Worm (Caenorhabditis elegans) whole organism, early embryonic: ENCODE results near the gene col-153.

Experiments used
- B0310.2 ChIP-seq: sonication (generic microtip); optimal IDR thresholded peaks from 2 replicates; lab custom pipeline; 2016; ENCODE audit warnings: mild to moderate bottlenecking, missing genetic modification characterization, missing compliant biosample characterization
- F13C5.2 ChIP-seq: sonication (generic microtip); optimal IDR thresholded peaks from 2 replicates; lab custom pipeline; 2017; ENCODE audit warnings: mild to moderate bottlenecking, missing genetic modification characterization, inconsistent platforms, missing compliant biosample characterization
- aly-1 ChIP-seq: sonication (generic microtip); optimal IDR thresholded peaks from 2 replicates; lab custom pipeline; 2016; ENCODE audit warnings: missing genetic modification characterization, missing compliant biosample characterization
- ama-1 ChIP-seq: fragments of 150-350 bp; optimal IDR thresholded peaks from 2 replicates; lab custom pipeline; 2014
- ceh-13 ChIP-seq: fragments of 200-800 bp; sonication (Bioruptor generic); optimal IDR thresholded peaks from 2 replicates; lab custom pipeline; 2018; ENCODE audit warnings: mild to moderate bottlenecking, missing genetic modification characterization, missing compliant biosample characterization
- ceh-36 ChIP-seq: sonication (generic microtip); optimal IDR thresholded peaks from 2 replicates; lab custom pipeline; 2016; ENCODE audit warnings: missing genetic modification characterization, inconsistent platforms, missing compliant biosample characterization
- ets-7 ChIP-seq: sonication (generic microtip); optimal IDR thresholded peaks from 2 replicates; lab custom pipeline; 2016; ENCODE audit warnings: missing genotype, missing genetic modification characterization, missing compliant biosample characterization
- flt-1 ChIP-seq: fragments of 200-800 bp; sonication (Bioruptor generic); IDR thresholded peaks from 2 replicates; pipeline ENCODE4 v1.3.6; 2022; ENCODE audit warnings: missing genetic modification characterization, missing compliant biosample characterization
- hmbx-1 ChIP-seq: sonication (generic microtip); optimal IDR thresholded peaks from 2 replicates; lab custom pipeline; 2016; ENCODE audit warnings: mild to moderate bottlenecking, missing genetic modification characterization, missing compliant biosample characterization
- hmg-4 ChIP-seq: fragments of 200-800 bp; sonication (Bioruptor generic); optimal IDR thresholded peaks from 2 replicates; lab custom pipeline; 2018; ENCODE audit warnings: mild to moderate bottlenecking, missing genetic modification characterization, missing compliant biosample characterization
- hnd-1 ChIP-seq: sonication (generic microtip); optimal IDR thresholded peaks from 2 replicates; lab custom pipeline; 2016; ENCODE audit warnings: missing genetic modification characterization, missing compliant biosample characterization
- pes-1 ChIP-seq: fragments of 200-800 bp; sonication (Bioruptor generic); IDR thresholded peaks from 2 replicates; pipeline ENCODE4 v1.3.6; 2022; ENCODE audit warnings: missing genetic modification reagents, missing genetic modification characterization, missing compliant biosample characterization
- scrt-1 ChIP-seq: fragments of 200-800 bp; sonication (Bioruptor generic); IDR thresholded peaks from 2 replicates; pipeline ENCODE4 v1.3.6; 2022; ENCODE audit warnings: missing genetic modification characterization, missing compliant biosample characterization
- sea-1 ChIP-seq: fragments of 200-800 bp; sonication (Bioruptor generic); conservative IDR thresholded peaks from 2 replicates; pipeline ENCODE4 v1.3.6; 2022; ENCODE audit warnings: missing genetic modification characterization, missing compliant biosample characterization
- tbx-11 ChIP-seq: fragments of 200-800 bp; sonication (Bioruptor generic); IDR thresholded peaks from 2 replicates; pipeline ENCODE4 v1.3.6; 2022; ENCODE audit warnings: missing genetic modification characterization, missing compliant biosample characterization
- tbx-37 ChIP-seq: fragments of 200-800 bp; sonication (Bioruptor generic); conservative IDR thresholded peaks from 2 replicates; pipeline ENCODE4 v1.3.6; 2022; ENCODE audit warnings: missing genetic modification reagents, missing genetic modification characterization, missing compliant biosample characterization
- tra-4 ChIP-seq: sonication (generic microtip); optimal IDR thresholded peaks from 2 replicates; lab custom pipeline; 2017; ENCODE audit warnings: missing genetic modification characterization, missing compliant biosample characterization

col-153 gene

ce11 chrV:10947210-10947609 lies 2.4 kb upstream of the col-153 start:
- TF ChIP-seq sea-1 (GFP tag; lab: Robert Waterston, UW) (no peak), hmg-4 (GFP tag; lab: Kevin White, UChicago) (no peak), flt-1 (GFP tag; lab: Robert Waterston, UW) (no peak), ceh-13 (GFP tag; lab: Kevin White, UChicago) (no peak)

- TF ChIP-seq hnd-1 (tag; lab: Kevin White, UChicago) (no peak), pes-1 (no peak), aly-1 (tag; lab: Kevin White, UChicago) (no peak), flt-1 (GFP tag; lab: Robert Waterston, UW) (no peak), ets-7 (tag; lab: Kevin White, UChicago) (no peak), ama-1 (lab: Kevin White, UChicago) (no peak), hmbx-1 (tag; lab: Kevin White, UChicago) (no peak), tbx-11 (GFP tag; lab: Robert Waterston, UW) (no peak), sea-1 (GFP tag; lab: Robert Waterston, UW) (no peak), F13C5.2 (tag; lab: Kevin White, UChicago) (no peak), scrt-1 (GFP tag; lab: Robert Waterston, UW) (no peak), ceh-13 (GFP tag; lab: Kevin White, UChicago) (no peak), tbx-37 (no peak), ceh-36 (tag; lab: Kevin White, UChicago) (no peak), B0310.2 (no peak), tra-4 (tag; lab: Kevin White, UChicago) (no peak), hmg-4 (GFP tag; lab: Kevin White, UChicago) (no peak)
These were observed 1.7 kb upstream of the col-153 start, which contains the start of gene F17C11.2 for ce11 chrV:10947930-10948329. Gene F17C11.2, plus strand, starts transcription at chrV:10948230.

- TF ChIP-seq sea-1 (GFP tag; lab: Robert Waterston, UW) (0 out of 2 replicates have a peak, but pooled peaks have one; percentile 6), tra-4 (tag; lab: Kevin White, UChicago) (no peak), tbx-37 (peak; percentile 17; the same call in 1 of the 2 replicates)
These were observed 2.2 kb downstream of the col-153 start, which contains the start of gene F17C11.4 for ce11 chrV:10951655-10952278. Gene F17C11.4, plus strand, starts transcription at chrV:10951860.

- TF ChIP-seq F13C5.2 (tag; lab: Kevin White, UChicago): no peak
- no peak for TF ChIP-seq pes-1
- no peak for TF ChIP-seq aly-1 (tag; lab: Kevin White, UChicago)
- TF ChIP-seq flt-1 (GFP tag; lab: Robert Waterston, UW): no peak
- TF ChIP-seq scrt-1 (GFP tag; lab: Robert Waterston, UW): no peak
- TF ChIP-seq tbx-37: no peak
- no peak for TF ChIP-seq hnd-1 (tag; lab: Kevin White, UChicago)
- no peak for TF ChIP-seq ceh-36 (tag; lab: Kevin White, UChicago)
- TF ChIP-seq sea-1 (GFP tag; lab: Robert Waterston, UW): no peak
These were observed 4.0 kb downstream of the col-153 start for ce11 chrV:10953471-10954155.

DNA sequence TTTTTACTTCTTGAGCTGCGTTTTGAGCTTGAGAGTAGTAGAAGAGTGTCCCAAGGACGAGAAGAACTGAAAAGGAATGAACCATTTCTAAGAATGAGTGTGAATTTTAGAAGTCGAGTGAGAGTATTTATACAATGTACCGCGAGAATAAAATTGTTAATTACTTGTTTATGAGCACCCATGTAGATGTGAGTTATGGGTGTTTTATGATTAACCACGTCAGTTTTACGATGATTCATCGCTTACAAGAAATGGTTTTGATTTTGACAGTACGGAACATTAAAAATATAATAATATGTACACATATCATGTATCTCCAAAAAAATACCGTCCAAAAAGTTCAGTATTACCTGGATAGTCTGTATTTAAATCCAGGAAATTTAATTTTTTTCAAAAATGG lies 4.7 kb downstream of the col-153 start, which contains the start of gene clec-221:
clec-221 (minus strand) TSS at position 101 of the 400 bp plus-strand sequence.
- TF ChIP-seq F13C5.2 (tag; lab: Kevin White, UChicago) (no peak), flt-1 (GFP tag; lab: Robert Waterston, UW) (no peak), ceh-36 (tag; lab: Kevin White, UChicago) (no peak), ama-1 (lab: Kevin White, UChicago) (no peak), tbx-11 (GFP tag; lab: Robert Waterston, UW) (no peak), tra-4 (tag; lab: Kevin White, UChicago) (no peak)

DNA sequence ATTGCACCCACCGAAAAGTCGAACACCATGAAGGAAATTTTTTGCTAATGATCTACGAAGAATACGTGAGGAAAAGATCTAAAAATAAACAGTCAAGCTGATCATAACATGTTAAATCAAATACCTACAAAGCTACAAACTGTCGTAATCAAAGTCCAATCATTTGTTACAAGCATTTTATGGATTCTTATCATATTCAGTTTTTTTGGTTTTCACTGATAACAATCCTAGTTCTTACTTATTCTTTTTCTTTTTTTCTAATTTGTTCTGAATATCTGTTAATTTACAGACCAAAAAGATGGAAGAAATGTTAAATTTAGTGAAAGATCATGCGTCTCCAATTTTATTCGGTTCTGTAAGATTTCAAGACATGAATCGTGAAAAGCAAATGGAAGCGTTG lies 5.2 kb downstream of the col-153 start, which contains the start of gene F17C11.6:
F17C11.6 (plus strand) TSS at position 290 of the 400 bp plus-strand sequence.
- TF ChIP-seq hmg-4 (GFP tag; lab: Kevin White, UChicago) (no peak), sea-1 (GFP tag; lab: Robert Waterston, UW) (no peak), hnd-1 (tag; lab: Kevin White, UChicago) (no peak), ets-7 (tag; lab: Kevin White, UChicago) (no peak), tbx-37 (no peak), ceh-13 (GFP tag; lab: Kevin White, UChicago) (no peak), ama-1 (lab: Kevin White, UChicago) (no peak), tbx-11 (GFP tag; lab: Robert Waterston, UW) (no peak), scrt-1 (GFP tag; lab: Robert Waterston, UW) (no peak), flt-1 (GFP tag; lab: Robert Waterston, UW) (no peak), F13C5.2 (tag; lab: Kevin White, UChicago) (no peak), pes-1 (no peak), B0310.2 (no peak), aly-1 (tag; lab: Kevin White, UChicago) (no peak), tra-4 (tag; lab: Kevin White, UChicago) (no peak), ceh-36 (tag; lab: Kevin White, UChicago) (no peak)

DNA sequence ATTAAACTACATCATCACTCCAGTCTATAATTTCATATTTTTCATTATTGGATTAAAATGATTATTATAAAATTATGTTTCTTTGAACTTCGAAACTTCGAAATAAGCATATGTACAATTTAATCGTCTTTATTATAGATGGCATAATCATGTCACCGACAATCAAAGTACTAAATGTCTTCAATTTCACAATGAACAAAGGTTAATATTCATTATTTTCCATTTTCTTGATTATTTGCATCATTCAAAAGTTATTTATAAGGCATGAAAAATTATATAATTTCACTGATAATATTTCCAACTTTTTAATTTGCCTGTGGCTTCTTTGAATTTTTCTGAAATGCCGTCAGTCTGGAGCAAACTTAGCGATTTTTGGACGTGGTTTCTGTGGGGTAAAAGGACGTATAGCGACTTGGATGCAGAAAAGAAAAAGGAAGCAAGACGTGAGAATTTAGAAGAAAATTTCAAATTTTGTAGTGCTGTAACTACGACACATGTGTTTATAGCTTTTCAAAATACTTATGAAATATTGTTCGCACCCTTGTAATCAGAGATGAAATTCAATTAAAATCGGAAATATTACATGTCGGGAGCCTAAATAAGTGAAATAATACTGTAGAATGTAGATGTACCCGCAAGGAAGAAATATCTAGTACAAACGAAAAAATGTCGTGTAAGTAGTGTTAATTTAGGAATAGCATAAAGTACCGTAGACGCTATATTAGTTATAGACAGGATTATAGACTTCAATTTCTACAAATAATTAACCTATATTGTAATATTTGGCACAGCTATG lies 6.3 kb downstream of the col-153 start, which contains the start of gene F17C11.13:
F17C11.13 (plus strand) TSS at position 243 of the 796 bp plus-strand sequence.
- no peak for TF ChIP-seq aly-1 (tag; lab: Kevin White, UChicago)
- TF ChIP-seq F13C5.2 (tag; lab: Kevin White, UChicago): no peak
- no peak for TF ChIP-seq scrt-1 (GFP tag; lab: Robert Waterston, UW)
- no peak for TF ChIP-seq hnd-1 (tag; lab: Kevin White, UChicago)
- no peak for TF ChIP-seq pes-1
- TF ChIP-seq tbx-37: no peak
- no peak for TF ChIP-seq ceh-13 (GFP tag; lab: Kevin White, UChicago)
- TF ChIP-seq hmbx-1 (tag; lab: Kevin White, UChicago): no peak
- no peak for TF ChIP-seq sea-1 (GFP tag; lab: Robert Waterston, UW)
- TF ChIP-seq ama-1 (lab: Kevin White, UChicago): no peak
- TF ChIP-seq B0310.2: no peak
- no peak for TF ChIP-seq ets-7 (tag; lab: Kevin White, UChicago)
- no peak for TF ChIP-seq tra-4 (tag; lab: Kevin White, UChicago)
- TF ChIP-seq hmg-4 (GFP tag; lab: Kevin White, UChicago): no peak
- no peak for TF ChIP-seq ceh-36 (tag; lab: Kevin White, UChicago)
- TF ChIP-seq tbx-11 (GFP tag; lab: Robert Waterston, UW): no peak
- TF ChIP-seq flt-1 (GFP tag; lab: Robert Waterston, UW): no peak
